Fruit fly (Drosophila melanogaster) whole organism, embryonic: ENCODE data around the gene Tom40.

Experiments used
- Ada2b ChIP-seq: fragments of 200-800 bp; sonication (Bioruptor generic); IDR thresholded peaks from 2 replicates; pipeline ENCODE4 v1.3.6; 2022; ENCODE audit warnings: missing biosample characterization, missing genetic modification characterization
- Bgb ChIP-seq: fragments of 200-800 bp; sonication (Bioruptor generic); IDR thresholded peaks from 2 replicates; pipeline ENCODE4 v1.3.6; 2022; ENCODE audit warnings: missing biosample characterization, missing genetic modification characterization; ENCODE audit not compliant: partially characterized antibody
- CG10274 ChIP-seq: fragments of 200-800 bp; sonication (Bioruptor generic); optimal IDR thresholded peaks from 3 replicates; lab custom pipeline; 2017; ENCODE audit warnings: missing biosample characterization, mild to moderate bottlenecking, missing genetic modification characterization
- CG10431 ChIP-seq: fragments of 200-800 bp; sonication (Bioruptor generic); optimal IDR thresholded peaks from 3 replicates; lab custom pipeline; 2018; ENCODE audit warnings: missing biosample characterization, mild to moderate bottlenecking, missing genetic modification characterization
- CG11504 ChIP-seq: fragments of 200-800 bp; sonication (Bioruptor generic); optimal IDR thresholded peaks from 3 replicates; lab custom pipeline; 2019; ENCODE audit warnings: missing biosample characterization, mild to moderate bottlenecking, missing genetic modification characterization, moderate library complexity
- CG12155 ChIP-seq: fragments of 200-800 bp; sonication (Bioruptor generic); optimal IDR thresholded peaks from 3 replicates; lab custom pipeline; 2016; ENCODE audit warnings: missing biosample characterization, missing genetic modification characterization
- CG17385 ChIP-seq: fragments of 200-800 bp; sonication (Bioruptor generic); optimal IDR thresholded peaks from 3 replicates; lab custom pipeline; 2018; ENCODE audit warnings: missing biosample characterization, mild to moderate bottlenecking, missing genetic modification characterization
- CG17568 ChIP-seq: fragments of 200-800 bp; sonication (Bioruptor generic); optimal IDR thresholded peaks from 2 replicates; lab custom pipeline; 2018; ENCODE audit warnings: missing biosample characterization, mild to moderate bottlenecking, missing genetic modification characterization, moderate library complexity
- CG17612 ChIP-seq: fragments of 200-800 bp; sonication (Bioruptor generic); IDR thresholded peaks from 2 replicates; pipeline ENCODE4 v1.3.6; 2022; ENCODE audit warnings: missing biosample characterization, missing genetic modification characterization
- CG2712 ChIP-seq: fragments of 200-800 bp; optimal IDR thresholded peaks from 3 replicates; lab custom pipeline; 2019; ENCODE audit warnings: missing biosample characterization, mild to moderate bottlenecking, missing genetic modification characterization, moderate library complexity
- CG4854 ChIP-seq: fragments of 200-800 bp; sonication (Bioruptor generic); optimal IDR thresholded peaks from 2 replicates; lab custom pipeline; 2016; ENCODE audit warnings: missing biosample characterization, missing genetic modification characterization, inconsistent platforms
- CG5953 ChIP-seq: fragments of 200-800 bp; sonication (Bioruptor generic); IDR thresholded peaks from 2 replicates; pipeline ENCODE4 v1.3.6; 2022; ENCODE audit warnings: missing biosample characterization, missing genetic modification characterization
- CG8290 ChIP-seq, 3 experiments: fragments of 200-800 bp; sonication (Bioruptor generic); optimal IDR thresholded peaks; 2 replicates each; lab custom pipeline; 2016 to 2019; ENCODE audit warnings: missing biosample characterization in 3 of 3, missing genetic modification characterization in 3 of 3, mild to moderate bottlenecking in 2 of 3, moderate library complexity in 1 of 3
- CG9932 ChIP-seq: fragments of 200-800 bp; sonication (Bioruptor generic); IDR thresholded peaks from 2 replicates; pipeline ENCODE4 v1.3.6; 2022; ENCODE audit warnings: missing biosample characterization, missing genetic modification characterization
- CTCF ChIP-seq: fragments of 200-800 bp; sonication (Bioruptor generic); optimal IDR thresholded peaks from 2 replicates; lab custom pipeline; 2017; ENCODE audit warnings: missing biosample characterization, mild to moderate bottlenecking, missing genetic modification characterization, moderate library complexity
- D ChIP-seq, 2 experiments: fragments of 200-800 bp in 1 of 2; fragments of >200 bp in 1 of 2; sonication (Bioruptor generic) in 1 of 2; optimal IDR thresholded peaks; 2 replicates in 1 of 2; 3 replicates in 1 of 2; lab custom pipeline; 2017; ENCODE audit warnings: mild to moderate bottlenecking in 1 of 2, missing biosample characterization in 1 of 2, missing genetic modification characterization in 1 of 2, missing genetic modification reagents in 1 of 2
- Doc3 ChIP-seq: fragments of 200-800 bp; sonication (Bioruptor generic); IDR thresholded peaks from 3 replicates; pipeline ENCODE4 v1.3.6; 2022; ENCODE audit warnings: missing biosample characterization, missing genetic modification characterization; ENCODE audit not compliant: partially characterized antibody
- Dref ChIP-seq: fragments of 200-800 bp; sonication (Bioruptor generic); IDR thresholded peaks from 2 replicates; pipeline ENCODE4 v1.3.6; 2022; ENCODE audit warnings: missing biosample characterization, missing genetic modification characterization
- Hr3 ChIP-seq: fragments of 200-800 bp; sonication (Bioruptor generic); optimal IDR thresholded peaks from 3 replicates; lab custom pipeline; 2016; ENCODE audit warnings: missing biosample characterization, missing genetic modification characterization
- Nf-YC ChIP-seq: fragments of 200-800 bp; optimal IDR thresholded peaks from 3 replicates; lab custom pipeline; 2019; ENCODE audit warnings: missing biosample characterization, mild to moderate bottlenecking, missing genetic modification characterization, moderate library complexity
- Oaz ChIP-seq: fragments of 200-800 bp; sonication (Bioruptor generic); IDR thresholded peaks from 2 replicates; pipeline ENCODE4 v1.3.6; 2022; ENCODE audit warnings: missing biosample characterization, missing genetic modification characterization
- Oli ChIP-seq: fragments of 200-800 bp; sonication (Bioruptor generic); optimal IDR thresholded peaks from 2 replicates; lab custom pipeline; 2018; ENCODE audit warnings: missing biosample characterization, mild to moderate bottlenecking, missing genetic modification characterization, moderate library complexity
- Six4 ChIP-seq: fragments of 200-800 bp; sonication (Bioruptor generic); optimal IDR thresholded peaks from 2 replicates; lab custom pipeline; 2016; ENCODE audit warnings: missing biosample characterization, missing genetic modification characterization
- Tbp ChIP-seq: fragments of >200 bp; optimal IDR thresholded peaks from 2 replicates; lab custom pipeline; 2018; ENCODE audit warnings: missing biosample characterization, missing genetic modification characterization
- aop ChIP-seq: fragments of 200-800 bp; sonication (Bioruptor generic); IDR thresholded peaks from 2 replicates; pipeline ENCODE4 v1.3.6; 2022; ENCODE audit warnings: missing biosample characterization, missing genetic modification characterization
- ase ChIP-seq: fragments of 200-800 bp; sonication (Bioruptor generic); IDR thresholded peaks from 3 replicates; pipeline ENCODE4 v1.3.6; 2022; ENCODE audit warnings: missing biosample characterization, missing genetic modification characterization
- bcd ChIP-seq: fragments of 200-800 bp; sonication (Bioruptor generic); optimal IDR thresholded peaks from 2 replicates; lab custom pipeline; 2017; ENCODE audit warnings: missing biosample characterization, mild to moderate bottlenecking, missing genetic modification characterization
- cg ChIP-seq: fragments of 200-800 bp; sonication (Bioruptor generic); optimal IDR thresholded peaks from 3 replicates; lab custom pipeline; 2019; ENCODE audit warnings: missing biosample characterization, mild to moderate bottlenecking, missing genetic modification characterization, moderate library complexity
- chinmo ChIP-seq: fragments of 200-800 bp; sonication (Bioruptor generic); IDR thresholded peaks from 4 replicates; pipeline ENCODE4 v1.3.6; 2022; ENCODE audit warnings: missing biosample characterization, missing genetic modification characterization; ENCODE audit not compliant: partially characterized antibody
- cwo ChIP-seq: fragments of 200-800 bp; sonication (Bioruptor generic); optimal IDR thresholded peaks from 3 replicates; lab custom pipeline; 2017; ENCODE audit warnings: missing biosample characterization, missing genetic modification characterization, mild to moderate bottlenecking, moderate library complexity, missing genetic modification reagents
- dpn ChIP-seq, 2 experiments: fragments of 200-800 bp; sonication (Bioruptor generic); optimal IDR thresholded peaks; 3 replicates each; lab custom pipeline; 2016; ENCODE audit warnings: missing biosample characterization in 2 of 2, missing genetic modification characterization in 2 of 2
- esg ChIP-seq: fragments of 200-800 bp; sonication (Bioruptor generic); conservative IDR thresholded peaks from 2 replicates; pipeline ENCODE4 v1.3.6; 2022; ENCODE audit warnings: missing biosample characterization, missing genetic modification characterization
- gsb-n ChIP-seq: fragments of 200-800 bp; sonication (Bioruptor generic); optimal IDR thresholded peaks from 3 replicates; lab custom pipeline; 2018; ENCODE audit warnings: missing biosample characterization, mild to moderate bottlenecking, missing genetic modification characterization
- hth ChIP-seq: fragments of >200 bp; optimal IDR thresholded peaks from 2 replicates; lab custom pipeline; 2017; ENCODE audit warnings: inconsistent platforms
- jing ChIP-seq: fragments of 200-800 bp; sonication (Bioruptor generic); optimal IDR thresholded peaks from 2 replicates; lab custom pipeline; 2018; ENCODE audit warnings: missing biosample characterization, mild to moderate bottlenecking, missing genetic modification characterization
- kah ChIP-seq: fragments of 200-800 bp; sonication (Bioruptor generic); optimal IDR thresholded peaks from 2 replicates; lab custom pipeline; 2018; ENCODE audit warnings: missing biosample characterization, mild to moderate bottlenecking, missing genetic modification characterization
- kay ChIP-seq: fragments of 200-800 bp; sonication (Bioruptor generic); optimal IDR thresholded peaks from 2 replicates; lab custom pipeline; 2016; ENCODE audit warnings: missing biosample characterization, missing genetic modification characterization
- klu ChIP-seq: fragments of 200-800 bp; sonication (Bioruptor generic); IDR thresholded peaks from 2 replicates; pipeline ENCODE4 v1.3.6; 2022; ENCODE audit warnings: missing biosample characterization, missing genetic modification characterization
- lilli ChIP-seq: fragments of 200-800 bp; sonication (Bioruptor generic); optimal IDR thresholded peaks from 3 replicates; lab custom pipeline; 2016; ENCODE audit warnings: missing biosample characterization, missing genetic modification characterization
- luna ChIP-seq: fragments of 200-800 bp; sonication (Bioruptor generic); optimal IDR thresholded peaks from 2 replicates; lab custom pipeline; 2016; ENCODE audit warnings: missing biosample characterization, missing genetic modification characterization
- mirr ChIP-seq: fragments of 200-800 bp; sonication (Bioruptor generic); optimal IDR thresholded peaks from 3 replicates; lab custom pipeline; 2018; ENCODE audit warnings: missing biosample characterization, mild to moderate bottlenecking, missing genetic modification characterization
- nau ChIP-seq: fragments of 200-800 bp; sonication (Bioruptor generic); optimal IDR thresholded peaks from 3 replicates; lab custom pipeline; 2017; ENCODE audit warnings: missing biosample characterization, mild to moderate bottlenecking, missing genetic modification characterization, missing genetic modification reagents
- run ChIP-seq: fragments of 200-800 bp; sonication (Bioruptor generic); optimal IDR thresholded peaks from 3 replicates; lab custom pipeline; 2018; ENCODE audit warnings: missing biosample characterization, mild to moderate bottlenecking, missing genetic modification characterization
- scrt ChIP-seq: fragments of 200-800 bp; sonication (Bioruptor generic); optimal IDR thresholded peaks from 2 replicates; lab custom pipeline; 2018; ENCODE audit warnings: missing biosample characterization, mild to moderate bottlenecking, missing genetic modification characterization, moderate library complexity
- shn ChIP-seq: fragments of 200-800 bp; sonication (Bioruptor generic); optimal IDR thresholded peaks from 3 replicates; lab custom pipeline; 2016; ENCODE audit warnings: missing biosample characterization, missing genetic modification characterization
- sima ChIP-seq: fragments of 200-800 bp; sonication (Bioruptor generic); optimal IDR thresholded peaks from 2 replicates; lab custom pipeline; 2016; ENCODE audit warnings: missing biosample characterization, missing genetic modification characterization
- sna ChIP-seq: fragments of 200-800 bp; sonication (Bioruptor generic); IDR thresholded peaks from 2 replicates; pipeline ENCODE4 v1.3.6; 2022; ENCODE audit warnings: missing biosample characterization, missing genetic modification characterization; ENCODE audit not compliant: partially characterized antibody
- sqz ChIP-seq: fragments of 200-800 bp; sonication (Bioruptor generic); optimal IDR thresholded peaks from 3 replicates; lab custom pipeline; 2018; ENCODE audit warnings: missing biosample characterization, mild to moderate bottlenecking, missing genetic modification characterization
- yki ChIP-seq: fragments of >200 bp; optimal IDR thresholded peaks from 3 replicates; lab custom pipeline; 2018

The Tom40 gene

dm6 chrX:7701282-7702078, 35.2 kb upstream of the Tom40 start (continued):
- TF ChIP-seq jing (GFP tag; lab: Kevin White, UChicago) (no peak), luna (GFP tag; lab: Kevin White, UChicago) (no peak), CG17385 (GFP tag; lab: Kevin White, UChicago) (peak; percentile 81), CG9932 (GFP tag; lab: Robert Waterston, UW) (peak; percentile 76), yki (lab: Kevin White, UChicago) (no peak), CG17568 (GFP tag; lab: Kevin White, UChicago) (peak; percentile 69), sima (no peak), CTCF (GFP tag; lab: Kevin White, UChicago) (no peak), hth (lab: Kevin White, UChicago) (no peak), klu (peak; percentile 22; the same call in 1 of the 2 replicates), gsb-n (tag; lab: Kevin White, UChicago) (peak; percentile 46), CG12155 (GFP tag; lab: Kevin White, UChicago) (peak; percentile 47), run (tag; lab: Kevin White, UChicago) (peak; percentile 32), bcd (peak; percentile 73), CG8290 (GFP tag; optimal IDR thresholded peaks at IDR 0.05; lab: Kevin White, UChicago) (no peak), CG8290 (tag; optimal IDR thresholded peaks at IDR 0.05; lab: Kevin White, UChicago) (peak in 1 of 2 experiments; percentile 63), CG17612 (GFP tag; lab: Robert Waterston, UW) (no peak), Oaz (GFP tag; lab: Robert Waterston, UW) (peak; percentile 44; the same call in 1 of the 2 replicates), cwo (peak; percentile 93), ase (GFP tag; lab: Robert Waterston, UW) (peak; percentile 65; the same call in 1 of the 3 replicates), Doc3 (GFP tag; lab: Robert Waterston, UW) (no peak), CG10274 (GFP tag; lab: Kevin White, UChicago) (peak; percentile 65), Nf-YC (tag; lab: Kevin White, UChicago) (peak; percentile 72), CG4854 (GFP tag; lab: Kevin White, UChicago) (peak; percentile 38), nau (GFP tag; lab: Kevin White, UChicago) (peak; percentile 62), esg (GFP tag; lab: Robert Waterston, UW) (peak; percentile 48), aop (GFP tag; lab: Robert Waterston, UW) (no peak), mirr (GFP tag; lab: Kevin White, UChicago) (peak; percentile 52), D (optimal IDR thresholded peaks at IDR 0.05; lab: Kevin White, UChicago) (no peak), D (GFP tag; optimal IDR thresholded peaks at IDR 0.05; lab: Kevin White, UChicago) (peak; percentile 7), CG2712 (tag; lab: Kevin White, UChicago) (peak; percentile 76), CG11504 (tag; lab: Kevin White, UChicago) (peak; percentile 64), scrt (peak; percentile 76), Six4 (GFP tag; lab: Kevin White, UChicago) (peak; percentile 13), kay (GFP tag; lab: Kevin White, UChicago) (no peak), Ada2b (GFP tag; lab: Robert Waterston, UW) (peak; percentile 53; the same call in 1 of the 2 replicates), chinmo (GFP tag; lab: Robert Waterston, UW) (peak; percentile 82; the same call in 3 of the 4 replicates), Oli (tag; lab: Kevin White, UChicago) (peak; percentile 84), CG5953 (GFP tag; lab: Robert Waterston, UW) (no peak; the same call in 1 of the 2 replicates), Tbp (GFP tag; lab: Kevin White, UChicago) (no peak), cg (peak; percentile 56), dpn (GFP tag; optimal IDR thresholded peaks at IDR 0.05; lab: Kevin White, UChicago) (peak; percentile 24 to 57), lilli (GFP tag; lab: Kevin White, UChicago) (peak; percentile 61), kah (GFP tag; lab: Kevin White, UChicago) (peak; percentile 23), shn (GFP tag; lab: Kevin White, UChicago) (peak; percentile 51), Hr3 (GFP tag; lab: Kevin White, UChicago) (peak; percentile 50), Dref (no peak), sqz (GFP tag; lab: Kevin White, UChicago) (peak; percentile 57), sna (GFP tag; lab: Robert Waterston, UW) (no peak), CG10431 (peak; percentile 46), Bgb (GFP tag; lab: Robert Waterston, UW) (no peak)
